Fruit fly (Drosophila melanogaster) S2 (cell line): ENCODE measurements around the gene CG8564.

Experiments used
- CG8478 ChIP-seq: fragments of >200 bp; optimal IDR thresholded peaks from 2 replicates; lab custom pipeline; 2018
- CTCF ChIP-seq, 2 experiments: fragments of >200 bp; optimal IDR thresholded peaks; 2 replicates each; lab custom pipeline; 2018

CG8564 gene

DNA sequence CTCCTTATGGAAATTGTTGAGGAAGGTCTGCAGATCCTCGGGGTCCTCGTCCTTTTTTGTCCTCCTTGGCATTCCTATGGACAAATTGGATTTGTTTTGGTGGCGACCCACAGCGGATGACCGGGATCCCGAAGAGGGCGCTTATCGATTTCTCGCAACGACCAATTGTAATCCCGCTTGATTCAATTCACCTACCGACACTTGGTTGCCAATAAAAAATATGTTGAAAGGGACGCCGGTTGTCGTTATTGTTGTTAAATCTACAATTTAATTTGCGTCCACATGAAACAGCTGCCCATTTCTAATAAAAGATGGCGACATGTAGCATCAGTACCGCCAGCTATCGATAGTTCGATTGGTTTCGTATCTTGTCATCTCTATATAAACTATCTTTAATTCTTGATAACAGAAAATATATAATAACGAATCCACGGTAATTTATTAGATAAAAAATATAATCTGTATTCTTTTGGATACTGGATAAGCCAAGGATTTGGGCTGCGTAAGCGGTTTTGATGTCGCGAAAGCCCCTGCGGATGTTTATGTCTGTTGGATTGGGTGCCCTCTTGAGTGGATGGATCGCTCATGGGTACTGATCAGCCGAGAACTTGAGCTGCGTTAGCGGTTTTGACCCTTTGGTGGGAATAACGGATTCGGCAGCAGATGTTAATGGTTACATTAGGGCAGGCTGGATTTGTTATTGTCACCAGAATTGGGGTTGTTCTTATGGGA is 31.2 kb downstream of the CG8564 start, which contains the start of gene CTCF:
Gene CTCF, minus strand, starts transcription at position 328 of the 732 bp plus-strand sequence.
- TF ChIP-seq CG8478 (lab: Kevin White, UChicago) (no peak), CTCF (optimal IDR thresholded peaks at IDR 0.05; lab: Kevin White, UChicago) (peak; percentile 85 to 93)

DNA sequence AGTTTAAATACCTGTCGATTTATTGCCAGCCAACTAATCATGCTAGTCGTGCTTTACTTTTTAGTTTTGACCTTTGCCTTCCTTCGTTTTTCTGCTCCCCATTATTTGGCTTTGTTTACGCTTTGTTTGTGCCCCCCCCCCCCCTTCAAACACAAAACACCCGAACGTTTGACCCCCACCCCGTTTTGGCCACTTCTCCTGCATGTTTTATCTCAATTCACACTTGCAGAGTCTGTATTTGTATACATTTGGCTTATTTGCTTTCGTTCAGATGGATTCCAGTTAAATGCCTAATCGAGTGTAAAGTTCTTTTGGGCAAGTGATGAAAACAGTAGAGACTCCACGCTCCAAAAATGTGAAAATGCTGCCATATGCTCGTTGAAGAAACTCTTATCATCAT is 38.4 kb downstream of the CG8564 start:
- TF ChIP-seq CTCF (optimal IDR thresholded peaks at IDR 0.05; lab: Kevin White, UChicago) (no peak), CG8478 (lab: Kevin White, UChicago) (no peak)

DNA sequence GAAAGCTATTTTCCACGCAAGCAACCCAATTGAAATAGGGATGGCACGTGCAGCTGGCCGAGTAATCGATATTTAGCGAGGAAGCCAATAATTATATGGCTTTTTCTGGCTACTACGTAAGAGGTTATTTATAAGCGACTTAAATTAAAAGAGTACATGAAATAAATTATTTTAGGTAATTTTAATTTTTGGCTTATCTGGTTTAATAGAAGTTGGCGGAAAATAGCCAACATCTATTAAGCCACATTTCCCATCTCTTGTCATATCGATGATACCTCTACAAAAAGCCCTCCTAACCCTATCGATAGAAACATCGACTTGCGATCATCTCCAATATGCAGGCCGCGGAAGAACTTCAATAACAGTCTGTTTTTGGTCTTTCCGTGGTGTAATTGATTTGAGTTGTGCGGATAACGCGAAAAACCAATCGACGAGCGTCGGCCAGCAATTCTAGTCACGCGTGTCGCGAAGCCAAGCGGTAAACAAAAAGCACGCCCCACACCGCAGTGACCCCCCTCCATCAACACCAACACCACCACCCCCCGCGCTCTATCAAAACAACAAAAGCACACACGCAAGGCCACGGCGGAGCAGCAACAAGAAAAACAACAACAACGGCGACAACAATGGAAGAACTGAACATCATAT is 39.6 kb downstream of the CG8564 start, which contains the start of the genes Srp19 and qm:
Gene Srp19, minus strand, starts transcription at position 51 of the 648 bp plus-strand sequence.
Gene qm, plus strand, starts transcription at position 330 of the 648 bp plus-strand sequence.
- TF ChIP-seq CG8478 (lab: Kevin White, UChicago): no peak
- no peak for TF ChIP-seq CTCF (optimal IDR thresholded peaks at IDR 0.05; lab: Kevin White, UChicago)

DNA sequence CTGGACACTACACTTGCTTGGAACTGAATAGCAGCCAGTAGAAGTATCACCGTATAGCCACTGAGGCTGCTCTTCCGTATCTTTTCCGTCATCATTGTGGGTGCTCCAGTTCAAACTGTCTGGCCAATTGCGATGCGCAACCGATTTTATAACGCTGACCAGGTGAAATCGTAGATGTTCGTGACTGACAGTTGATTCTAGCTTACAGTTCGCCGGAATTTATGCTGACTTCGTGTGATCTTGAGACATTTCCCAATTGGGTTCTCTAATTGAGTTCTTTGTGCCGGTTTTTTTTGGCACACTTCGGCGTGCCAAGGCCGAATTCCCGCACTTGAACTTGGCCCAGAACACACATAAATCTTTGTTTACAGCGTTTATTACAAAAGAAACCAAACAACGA is 40.8 kb downstream of the CG8564 start, which contains the start of gene CG14834:
Gene CG14834, minus strand, starts transcription at position 173 of the 400 bp plus-strand sequence.
- TF ChIP-seq CTCF (optimal IDR thresholded peaks at IDR 0.05; lab: Kevin White, UChicago) (no peak), CG8478 (lab: Kevin White, UChicago) (no peak)

DNA sequence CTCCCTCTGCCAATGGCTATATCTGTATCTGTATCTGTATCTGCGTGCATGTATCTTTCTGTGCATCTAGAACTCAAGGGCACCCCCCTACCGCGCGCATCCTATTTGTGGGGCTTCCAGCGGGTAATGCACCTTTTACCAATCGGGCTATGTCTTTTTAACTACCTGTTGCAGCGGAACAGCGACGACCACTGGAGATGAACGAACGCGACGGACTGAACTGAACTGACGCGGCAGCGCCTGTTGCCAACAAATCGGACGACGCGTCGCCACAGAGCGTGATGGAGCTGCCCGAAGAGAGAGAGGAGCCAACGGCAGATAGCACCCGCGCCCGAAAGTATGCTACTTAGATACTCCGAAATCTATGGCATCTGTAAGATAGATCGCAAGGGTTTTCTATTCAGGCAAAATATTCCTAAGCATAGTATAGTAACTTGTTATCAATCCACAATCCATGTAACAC is 42.7 kb downstream of the CG8564 start, which contains the start of gene Cln7:
Gene Cln7, minus strand, starts transcription at position 219 of the 463 bp plus-strand sequence.
- TF ChIP-seq CTCF (optimal IDR thresholded peaks at IDR 0.05; lab: Kevin White, UChicago) (no peak), CG8478 (lab: Kevin White, UChicago) (no peak)

DNA sequence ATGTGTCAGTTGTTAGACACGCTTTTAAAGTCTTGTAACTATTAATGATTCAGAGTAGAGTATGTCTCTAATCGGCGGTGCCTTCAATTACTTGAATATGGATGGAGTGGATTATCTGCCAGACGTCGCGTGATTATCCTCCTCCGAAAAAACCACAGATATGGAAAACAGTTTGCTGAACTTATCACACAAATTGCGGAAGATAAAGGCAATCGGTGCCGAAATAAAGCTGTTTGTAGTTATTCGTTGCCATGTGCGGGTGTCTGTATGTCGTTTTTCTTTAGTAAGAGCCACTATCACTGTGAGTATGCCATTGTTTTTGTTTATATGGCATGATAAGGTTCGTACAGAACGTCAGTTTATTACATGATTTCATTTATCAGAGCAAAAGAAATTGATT is 43.7 kb downstream of the CG8564 start:
- TF ChIP-seq CG8478 (lab: Kevin White, UChicago) (no peak), CTCF (optimal IDR thresholded peaks at IDR 0.05; lab: Kevin White, UChicago) (no peak)

DNA sequence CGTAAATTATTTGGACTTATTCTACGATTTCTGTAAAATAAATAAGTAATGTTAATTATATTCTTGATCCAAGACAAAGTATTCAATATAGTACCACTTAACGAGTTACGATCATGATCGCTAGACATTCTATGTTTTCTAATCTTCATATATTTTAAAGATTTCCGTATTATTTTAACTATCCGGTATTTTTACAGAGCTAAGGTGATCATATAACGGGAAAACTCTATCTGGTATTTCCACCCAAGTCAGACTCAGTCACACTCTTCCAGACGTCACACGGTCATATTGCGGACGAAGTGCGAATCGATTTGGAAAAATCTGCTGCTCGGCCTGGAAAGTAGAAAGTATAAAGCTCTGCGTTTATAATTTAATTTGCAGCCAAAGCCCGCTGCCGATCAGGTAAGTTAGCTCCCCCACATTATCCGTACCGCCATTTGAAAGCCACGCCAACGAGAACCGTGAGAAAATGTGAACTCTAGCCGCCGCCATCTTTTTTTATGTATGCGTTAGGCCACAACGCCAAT is 48.4 kb downstream of the CG8564 start, which contains the start of the genes lark and eco:
Gene lark, plus strand, starts transcription at position 51 of the 527 bp plus-strand sequence.
Gene eco, minus strand, starts transcription at position 125 of the 527 bp plus-strand sequence.
- no peak for TF ChIP-seq CG8478 (lab: Kevin White, UChicago)
- no peak for TF ChIP-seq CTCF (optimal IDR thresholded peaks at IDR 0.05; lab: Kevin White, UChicago)

DNA sequence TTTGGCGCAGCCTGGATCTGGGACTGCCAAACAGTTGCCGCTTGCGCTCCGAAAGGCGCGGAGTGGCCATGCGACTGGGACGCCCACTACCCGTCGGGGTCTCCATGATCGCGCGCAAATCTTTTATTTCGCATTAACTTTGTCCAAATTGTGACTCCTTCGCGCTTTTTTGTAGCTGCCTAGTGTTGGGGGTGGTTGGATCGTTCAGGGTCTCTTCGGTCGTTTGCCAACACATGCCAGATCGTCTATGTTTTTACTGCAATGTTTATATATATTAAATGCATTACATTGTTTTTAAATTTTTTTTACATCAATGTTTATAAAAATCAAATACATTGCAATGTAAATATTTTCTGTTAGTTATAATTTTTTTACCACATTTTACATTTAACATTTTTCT is 48.9 kb downstream of the CG8564 start:
- TF ChIP-seq CG8478 (lab: Kevin White, UChicago) (no peak), CTCF (optimal IDR thresholded peaks at IDR 0.05; lab: Kevin White, UChicago) (no peak)
